Worm (Caenorhabditis elegans) whole organism, late embryonic: ENCODE data around the gene spp-12.

ENCODE experiments used
- C38D4.7 ChIP-seq: fragments of 200-800 bp; sonication (Bioruptor generic); optimal IDR thresholded peaks from 2 replicates; lab custom pipeline; 2018; ENCODE audit warnings: mild to moderate bottlenecking, missing genetic modification characterization, moderate library complexity, missing compliant biosample characterization
- K02D7.2 ChIP-seq: sonication (generic microtip); optimal IDR thresholded peaks from 2 replicates; lab custom pipeline; 2017; ENCODE audit warnings: mild to moderate bottlenecking, missing genetic modification characterization, missing compliant biosample characterization
- K09A11.1 ChIP-seq: sonication (generic microtip); optimal IDR thresholded peaks from 2 replicates; lab custom pipeline; 2017; ENCODE audit warnings: antibody characterized with exemption, mild to moderate bottlenecking, missing genetic modification characterization, missing compliant biosample characterization; ENCODE audit not compliant: insufficient read depth
- T23F11.4 ChIP-seq: fragments of 200-800 bp; sonication (Bioruptor generic); optimal IDR thresholded peaks from 2 replicates; lab custom pipeline; 2018; ENCODE audit warnings: mild to moderate bottlenecking, missing genetic modification characterization, missing compliant biosample characterization
- ceh-14 ChIP-seq: sonication (generic microtip); optimal IDR thresholded peaks from 2 replicates; lab custom pipeline; 2016; ENCODE audit warnings: missing genotype, missing genetic modification characterization, missing compliant biosample characterization
- ceh-18 ChIP-seq: sonication (generic microtip); optimal IDR thresholded peaks from 2 replicates; lab custom pipeline; 2016; ENCODE audit warnings: missing genetic modification characterization, missing compliant biosample characterization
- ceh-19 ChIP-seq: fragments of 200-800 bp; sonication (Bioruptor generic); optimal IDR thresholded peaks from 2 replicates; lab custom pipeline; 2018; ENCODE audit warnings: mild to moderate bottlenecking, missing genetic modification characterization, missing compliant biosample characterization
- ceh-30 ChIP-seq: fragments of 150-350 bp; optimal IDR thresholded peaks from 2 replicates; lab custom pipeline; 2014; ENCODE audit warnings: missing biosample characterization, missing genetic modification characterization
- ceh-34 ChIP-seq: sonication (generic microtip); optimal IDR thresholded peaks from 2 replicates; lab custom pipeline; 2016; ENCODE audit warnings: mild to moderate bottlenecking, missing genetic modification characterization, missing compliant biosample characterization
- ceh-6 ChIP-seq: fragments of 200-800 bp; sonication (Bioruptor generic); optimal IDR thresholded peaks from 2 replicates; lab custom pipeline; 2018; ENCODE audit warnings: mild to moderate bottlenecking, missing genetic modification characterization, missing compliant biosample characterization
- che-1 ChIP-seq: sonication (generic microtip); optimal IDR thresholded peaks from 2 replicates; lab custom pipeline; 2016; ENCODE audit warnings: mild to moderate bottlenecking, missing genetic modification characterization, missing compliant biosample characterization
- dve-1 ChIP-seq: sonication (generic microtip); optimal IDR thresholded peaks from 2 replicates; lab custom pipeline; 2017; ENCODE audit warnings: antibody characterized with exemption, mild to moderate bottlenecking, missing genetic modification characterization, missing compliant biosample characterization
- elt-2 ChIP-seq: sonication (generic microtip); optimal IDR thresholded peaks from 2 replicates; lab custom pipeline; 2016; ENCODE audit warnings: missing genetic modification reagents, missing genetic modification characterization, missing compliant biosample characterization
- elt-4 ChIP-seq: sonication (generic microtip); optimal IDR thresholded peaks from 2 replicates; lab custom pipeline; 2016; ENCODE audit warnings: missing genetic modification characterization, missing compliant biosample characterization
- ets-4 ChIP-seq: sonication (generic microtip); optimal IDR thresholded peaks from 2 replicates; lab custom pipeline; 2016; ENCODE audit warnings: missing genetic modification characterization, missing compliant biosample characterization
- fkh-6 ChIP-seq: sonication (generic microtip); optimal IDR thresholded peaks from 2 replicates; lab custom pipeline; 2016; ENCODE audit warnings: missing genetic modification characterization, missing compliant biosample characterization
- gmeb-2 ChIP-seq: sonication (generic microtip); optimal IDR thresholded peaks from 2 replicates; lab custom pipeline; 2016; ENCODE audit warnings: missing genetic modification characterization, inconsistent platforms, missing compliant biosample characterization
- lim-6 ChIP-seq: sonication (generic microtip); optimal IDR thresholded peaks from 2 replicates; lab custom pipeline; 2016; ENCODE audit warnings: missing genetic modification characterization, missing compliant biosample characterization
- lin-11 ChIP-seq: fragments of 200-800 bp; sonication (Bioruptor generic); optimal IDR thresholded peaks from 2 replicates; lab custom pipeline; 2018; ENCODE audit warnings: mild to moderate bottlenecking, missing genetic modification characterization, missing compliant biosample characterization
- mec-3 ChIP-seq: sonication (generic microtip); optimal IDR thresholded peaks from 2 replicates; lab custom pipeline; 2016; ENCODE audit warnings: borderline replicate concordance, missing genetic modification characterization, missing compliant biosample characterization
- nfya-1 ChIP-seq: sonication (generic microtip); optimal IDR thresholded peaks from 2 replicates; lab custom pipeline; 2017; ENCODE audit warnings: missing genetic modification characterization, mild to moderate bottlenecking, missing compliant biosample characterization, antibody characterized with exemption, moderate library complexity
- nhr-232 ChIP-seq: sonication (generic microtip); optimal IDR thresholded peaks from 2 replicates; lab custom pipeline; 2016; ENCODE audit warnings: missing genetic modification characterization, missing compliant biosample characterization
- npax-4 ChIP-seq: sonication (generic microtip); optimal IDR thresholded peaks from 2 replicates; lab custom pipeline; 2016; ENCODE audit warnings: missing genetic modification characterization, missing compliant biosample characterization
- pag-3 ChIP-seq: sonication (generic microtip); optimal IDR thresholded peaks from 2 replicates; lab custom pipeline; 2016; ENCODE audit warnings: missing compliant biosample characterization, missing genetic modification characterization, borderline replicate concordance
- pat-9 ChIP-seq: fragments of 200-800 bp; sonication (Bioruptor generic); optimal IDR thresholded peaks from 2 replicates; lab custom pipeline; 2018; ENCODE audit warnings: mild to moderate bottlenecking, missing genetic modification characterization, moderate library complexity, missing compliant biosample characterization
- pax-1 ChIP-seq: fragments of 150-350 bp; optimal IDR thresholded peaks from 2 replicates; lab custom pipeline; 2014; ENCODE audit warnings: missing biosample characterization, missing genetic modification characterization
- pha-2 ChIP-seq: sonication (generic microtip); optimal IDR thresholded peaks from 2 replicates; lab custom pipeline; 2017; ENCODE audit warnings: mild to moderate bottlenecking, missing genetic modification characterization, missing compliant biosample characterization
- pha-4 ChIP-seq: fragments of 150-350 bp; optimal IDR thresholded peaks from 2 replicates; lab custom pipeline; 2018; ENCODE audit warnings: missing biosample characterization, missing genetic modification reagents, missing genetic modification characterization
- pqm-1 ChIP-seq: sonication (generic microtip); optimal IDR thresholded peaks from 2 replicates; lab custom pipeline; 2016; ENCODE audit warnings: missing genetic modification characterization, missing compliant biosample characterization
- sox-2 ChIP-seq: fragments of 200-800 bp; sonication (Bioruptor generic); IDR thresholded peaks from 2 replicates; pipeline ENCODE4 v1.3.6; 2022; ENCODE audit warnings: missing genetic modification reagents, missing genetic modification characterization, missing compliant biosample characterization
- sox-4 ChIP-seq: sonication (generic microtip); optimal IDR thresholded peaks from 2 replicates; lab custom pipeline; 2017; ENCODE audit warnings: mild to moderate bottlenecking, missing genetic modification characterization, inconsistent platforms, missing compliant biosample characterization
- syd-9 ChIP-seq: sonication (generic microtip); optimal IDR thresholded peaks from 2 replicates; lab custom pipeline; 2016; ENCODE audit warnings: mild to moderate bottlenecking, missing genetic modification characterization, moderate library complexity, missing compliant biosample characterization
- tbx-7 ChIP-seq: sonication (generic microtip); optimal IDR thresholded peaks from 2 replicates; lab custom pipeline; 2016; ENCODE audit warnings: missing genotype, missing genetic modification characterization, missing compliant biosample characterization
- unc-42 ChIP-seq: sonication (generic microtip); optimal IDR thresholded peaks from 2 replicates; lab custom pipeline; 2016; ENCODE audit warnings: missing genotype, missing genetic modification characterization, missing compliant biosample characterization
- unc-55 ChIP-seq: sonication (generic microtip); optimal IDR thresholded peaks from 2 replicates; lab custom pipeline; 2017; ENCODE audit warnings: missing biosample characterization, missing genetic modification reagents, missing genetic modification characterization
- unc-86 ChIP-seq: sonication (generic microtip); optimal IDR thresholded peaks from 2 replicates; lab custom pipeline; 2016; ENCODE audit warnings: missing genetic modification characterization, missing compliant biosample characterization
- zip-5 ChIP-seq: sonication (generic microtip); optimal IDR thresholded peaks from 2 replicates; lab custom pipeline; 2016; ENCODE audit warnings: missing genetic modification characterization, missing compliant biosample characterization

The spp-12 gene

DNA sequence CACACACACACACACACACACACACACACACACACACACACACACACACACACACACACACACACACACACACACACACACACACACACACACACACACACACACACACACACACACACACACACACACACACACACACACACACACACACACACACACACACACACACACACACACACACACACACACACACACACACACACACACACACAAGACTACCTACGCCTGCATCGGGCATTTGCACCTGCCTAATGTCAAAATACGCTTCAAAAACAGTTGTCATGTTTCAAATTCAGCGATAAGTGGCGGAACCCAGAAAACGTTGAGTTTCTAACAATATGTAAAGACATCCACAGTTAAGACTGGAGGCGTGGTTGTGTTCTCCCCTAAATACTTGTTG is 20.7 kb upstream of the spp-12 start:
- peak; percentile 50 for TF ChIP-seq pat-9 (tag; lab: Kevin White, UChicago)
- peak; percentile 51 for TF ChIP-seq ceh-6 (GFP tag; lab: Kevin White, UChicago)
- TF ChIP-seq gmeb-2 (tag; lab: Kevin White, UChicago) = peak; percentile 29
- peak; percentile 51 for TF ChIP-seq ceh-19 (GFP tag; lab: Kevin White, UChicago)
- TF ChIP-seq lin-11 (tag; lab: Kevin White, UChicago) = peak; percentile 33

DNA sequence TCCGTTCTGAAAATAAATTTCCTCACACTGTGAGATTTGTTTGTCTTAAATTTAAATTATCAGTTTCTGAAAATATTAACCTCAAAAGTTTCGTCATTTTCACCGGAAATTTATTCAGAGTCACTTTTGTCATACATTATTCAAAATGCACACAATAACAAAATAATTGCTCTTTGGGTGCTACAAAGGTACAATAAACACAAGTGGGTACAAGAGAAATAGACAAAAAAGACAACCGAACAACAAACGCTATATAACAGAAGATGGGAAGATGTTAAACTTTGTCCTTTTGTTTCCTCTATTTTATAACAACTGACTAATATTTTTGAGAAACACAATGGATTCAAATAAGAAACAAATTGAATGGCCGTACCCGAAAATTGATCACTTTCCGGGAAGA is 20.1 kb upstream of the spp-12 start:
- TF ChIP-seq fkh-6 (tag; lab: Kevin White, UChicago) = no peak
- no peak for TF ChIP-seq lim-6 (tag; lab: Kevin White, UChicago)
- no peak for TF ChIP-seq unc-55 (GFP tag; lab: Kevin White, UChicago)
- no peak for TF ChIP-seq gmeb-2 (tag; lab: Kevin White, UChicago)
- no peak for TF ChIP-seq unc-86 (tag; lab: Kevin White, UChicago)
- no peak for TF ChIP-seq che-1 (tag; lab: Kevin White, UChicago)
- no peak for TF ChIP-seq pqm-1 (tag; lab: Kevin White, UChicago)
- no peak for TF ChIP-seq ceh-18 (tag; lab: Kevin White, UChicago)
- TF ChIP-seq elt-4 (tag; lab: Kevin White, UChicago) = no peak
- TF ChIP-seq dve-1 (tag; lab: Kevin White, UChicago) = no peak
- TF ChIP-seq K09A11.1 = no peak
- no peak for TF ChIP-seq elt-2 (tag; lab: Kevin White, UChicago)
- TF ChIP-seq pag-3 (tag; lab: Kevin White, UChicago) = no peak
- TF ChIP-seq pha-4 (tag; lab: Kevin White, UChicago) = no peak
- no peak for TF ChIP-seq tbx-7 (tag; lab: Kevin White, UChicago)
- TF ChIP-seq ets-4 (tag; lab: Kevin White, UChicago) = no peak
- no peak for TF ChIP-seq C38D4.7 (GFP tag; lab: Kevin White, UChicago)
- TF ChIP-seq sox-4 = no peak
- TF ChIP-seq nfya-1 = no peak
- TF ChIP-seq zip-5 (tag; lab: Kevin White, UChicago) = no peak
- TF ChIP-seq, all 69 proteins: peak for 0

DNA sequence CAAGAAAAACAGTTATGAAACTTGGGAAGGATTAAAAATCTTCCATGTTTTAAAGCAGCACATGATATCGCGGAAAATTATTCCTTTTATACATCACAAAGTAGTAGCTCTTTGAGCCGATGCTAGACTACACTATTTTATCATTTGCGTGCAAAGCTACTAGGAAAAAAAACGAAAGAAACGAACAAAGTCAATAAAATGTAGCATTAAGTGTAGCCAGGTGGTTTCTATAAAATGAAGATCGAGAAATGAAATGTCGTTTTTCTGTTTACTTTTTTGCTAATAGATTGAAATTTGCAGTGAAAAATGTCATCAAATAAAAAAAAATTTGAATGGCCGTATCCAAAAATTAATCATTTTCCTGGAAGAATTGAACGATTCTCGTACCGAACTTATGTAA is 16.7 kb upstream of the spp-12 start, which contains the start of gene cpt-5:
TSS of gene cpt-5 (plus strand) at position 301 of the 400 bp plus-strand sequence.
- no peak for TF ChIP-seq ceh-34 (tag; lab: Kevin White, UChicago)

DNA sequence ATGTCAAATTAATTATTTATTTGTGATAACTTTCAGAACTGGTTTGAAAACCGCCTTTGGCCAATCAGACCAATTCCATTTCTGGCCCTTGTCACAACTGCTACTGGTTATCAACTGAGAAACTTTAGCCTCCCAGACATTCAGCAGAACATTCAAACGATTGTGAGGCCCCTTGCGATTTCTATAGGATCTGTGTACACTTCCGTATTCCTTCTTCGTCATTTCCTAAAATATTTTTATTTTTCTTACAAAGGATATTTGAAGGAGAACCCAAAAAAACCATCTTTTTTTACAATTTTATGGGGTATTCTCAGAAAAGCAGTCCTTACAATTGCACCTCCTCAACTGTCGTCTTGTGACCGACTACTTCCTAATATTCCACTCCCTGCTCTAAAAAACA is 16.3 kb upstream of the spp-12 start:
- TF ChIP-seq gmeb-2 (tag; lab: Kevin White, UChicago) (no peak), unc-55 (GFP tag; lab: Kevin White, UChicago) (no peak), K02D7.2 (tag; lab: Kevin White, UChicago) (no peak), ceh-34 (tag; lab: Kevin White, UChicago) (no peak), npax-4 (tag; lab: Kevin White, UChicago) (no peak), T23F11.4 (no peak), ets-4 (tag; lab: Kevin White, UChicago) (no peak), unc-86 (tag; lab: Kevin White, UChicago) (no peak), pqm-1 (tag; lab: Kevin White, UChicago) (no peak), ceh-14 (tag; lab: Kevin White, UChicago) (no peak), fkh-6 (tag; lab: Kevin White, UChicago) (no peak), K09A11.1 (no peak), nhr-232 (tag; lab: Kevin White, UChicago) (no peak), zip-5 (tag; lab: Kevin White, UChicago) (no peak), pax-1 (tag; lab: Kevin White, UChicago) (no peak)

DNA sequence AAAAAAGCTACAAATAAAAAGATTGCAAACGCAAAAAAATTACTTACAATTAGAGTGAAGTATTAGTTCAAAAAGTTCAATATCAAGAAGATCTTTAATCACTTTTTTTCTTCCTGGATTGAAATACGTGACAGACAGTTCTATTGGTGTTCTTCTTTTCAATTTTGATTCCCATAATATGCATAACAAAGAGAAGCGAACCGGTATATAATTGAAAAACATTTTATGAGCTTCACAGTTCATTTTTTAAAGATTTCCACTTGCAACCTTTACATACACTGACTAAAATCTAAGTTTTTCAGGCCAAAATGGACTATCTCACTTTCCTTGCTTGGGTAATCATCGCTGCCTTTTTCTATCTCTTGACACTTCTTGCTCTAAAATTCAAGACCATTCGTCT is 13.1 kb upstream of the spp-12 start, which contains the start of gene T22G5.1:
TSS of gene T22G5.1 (plus strand) at position 301 of the 400 bp plus-strand sequence.
- TF ChIP-seq pha-2 (tag; lab: Kevin White, UChicago) = no peak
- TF ChIP-seq syd-9 (tag; lab: Kevin White, UChicago) = no peak
- TF ChIP-seq ceh-30 (tag; lab: Kevin White, UChicago) = no peak
- no peak for TF ChIP-seq mec-3 (tag; lab: Kevin White, UChicago)
- no peak for TF ChIP-seq unc-42 (tag; lab: Kevin White, UChicago)
- no peak for TF ChIP-seq sox-2 (GFP tag; lab: Robert Waterston, UW)
